Worm (Caenorhabditis elegans): ENCODE measurements around the gene H01G02.3.

DNA sequence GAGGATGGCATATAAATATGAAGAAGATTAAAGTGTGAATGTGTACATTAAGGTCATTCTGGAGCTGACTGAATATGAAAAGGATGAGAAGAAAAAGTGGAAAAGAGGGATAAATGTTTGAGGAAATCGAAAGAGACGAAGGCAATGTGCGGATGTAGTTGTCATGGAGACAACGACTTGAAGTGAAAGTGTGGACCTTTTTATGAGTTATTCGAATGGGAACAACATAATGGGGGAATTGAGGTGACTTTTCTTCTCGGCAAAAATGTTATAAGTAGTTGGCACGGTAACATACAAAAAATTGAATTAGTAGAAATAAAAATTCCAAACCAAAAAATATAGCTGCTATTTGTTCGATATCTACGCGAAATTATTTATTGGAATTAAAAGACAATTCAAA is 8.7 kb upstream of the H01G02.3 start, which contains the start of gene dyf-18:
- TF ChIP-seq unc-62 (GFP tag; optimal IDR thresholded peaks at IDR 0.05) (no peak), bed-3 (GFP tag; optimal IDR thresholded peaks at IDR 0.05) (no peak), ces-1 (GFP tag; optimal IDR thresholded peaks at IDR 0.05) (no peak), lin-13 (tag; optimal IDR thresholded peaks at IDR 0.05) (no peak)
